Fruit fly (Drosophila melanogaster) whole organism, embryonic: ENCODE data around the gene RpS25.

Experiments
- Antp ChIP-seq: fragments of 200-800 bp; sonication (Bioruptor generic); optimal IDR thresholded peaks from 3 replicates; lab custom pipeline; 2016; ENCODE audit warnings: missing biosample characterization, missing genetic modification characterization
- Awh ChIP-seq: fragments of 200-800 bp; sonication (Bioruptor generic); IDR thresholded peaks from 2 replicates; pipeline ENCODE4, ENCODE4 v1.3.6; 2022; ENCODE audit warnings: missing biosample characterization, missing genetic modification characterization
- Bdp1 ChIP-seq: fragments of 200-800 bp; sonication (Bioruptor generic); optimal IDR thresholded peaks from 3 replicates; lab custom pipeline; 2016; ENCODE audit warnings: missing biosample characterization, missing genetic modification characterization
- CG11456 ChIP-seq: fragments of 200-800 bp; sonication (Bioruptor generic); IDR thresholded peaks from 3 replicates; pipeline ENCODE4 v1.3.6; 2022; ENCODE audit warnings: missing biosample characterization, missing genetic modification characterization
- CG12104 ChIP-seq: fragments of 200-800 bp; sonication (Bioruptor generic); optimal IDR thresholded peaks from 3 replicates; lab custom pipeline; 2016; ENCODE audit warnings: missing biosample characterization, missing genetic modification characterization
- CG13424 ChIP-seq: fragments of 200-800 bp; sonication (Bioruptor generic); optimal IDR thresholded peaks from 2 replicates; lab custom pipeline; 2019; ENCODE audit warnings: missing biosample characterization, mild to moderate bottlenecking, missing genetic modification characterization, moderate library complexity
- CG1529 ChIP-seq: fragments of 200-800 bp; sonication (Bioruptor generic); optimal IDR thresholded peaks from 3 replicates; lab custom pipeline; 2018; ENCODE audit warnings: missing biosample characterization, missing genetic modification characterization
- CG15514 ChIP-seq: fragments of 200-800 bp; sonication (Bioruptor generic); optimal IDR thresholded peaks from 3 replicates; lab custom pipeline; 2017; ENCODE audit warnings: missing biosample characterization, missing genetic modification characterization, mild to moderate bottlenecking, moderate library complexity, missing genetic modification reagents
- CG17802 ChIP-seq: fragments of 200-800 bp; sonication (Bioruptor generic); optimal IDR thresholded peaks from 2 replicates; lab custom pipeline; 2018; ENCODE audit warnings: missing biosample characterization, mild to moderate bottlenecking, missing genetic modification characterization, moderate library complexity
- CG1832 ChIP-seq: fragments of 200-800 bp; sonication (Bioruptor generic); optimal IDR thresholded peaks from 2 replicates; lab custom pipeline; 2017; ENCODE audit warnings: missing biosample characterization, mild to moderate bottlenecking, missing genetic modification characterization, inconsistent platforms
- CG31441 ChIP-seq: fragments of 200-800 bp; sonication (Bioruptor generic); IDR thresholded peaks from 2 replicates; pipeline ENCODE4 v1.3.6; 2022; ENCODE audit warnings: missing biosample characterization, missing genetic modification characterization
- CG33213 ChIP-seq: fragments of 200-800 bp; sonication (Bioruptor generic); optimal IDR thresholded peaks from 3 replicates; lab custom pipeline; 2016; ENCODE audit warnings: missing biosample characterization, missing genetic modification characterization
- CG3407 ChIP-seq: fragments of 200-800 bp; sonication (Bioruptor generic); optimal IDR thresholded peaks from 2 replicates; lab custom pipeline; 2018; ENCODE audit warnings: missing biosample characterization, mild to moderate bottlenecking, missing genetic modification characterization
- CG34422 ChIP-seq: fragments of 200-800 bp; sonication (Bioruptor generic); IDR thresholded peaks from 3 replicates; pipeline ENCODE4 v1.3.6; 2022; ENCODE audit warnings: missing biosample characterization, missing genetic modification characterization
- CG6683 ChIP-seq: fragments of 200-800 bp; sonication (Bioruptor generic); optimal IDR thresholded peaks from 2 replicates; lab custom pipeline; 2017; ENCODE audit warnings: missing biosample characterization, mild to moderate bottlenecking, missing genetic modification characterization, missing genetic modification reagents
- CG6765 ChIP-seq: fragments of 200-800 bp; sonication (Bioruptor generic); optimal IDR thresholded peaks from 3 replicates; lab custom pipeline; 2017; ENCODE audit warnings: missing biosample characterization, mild to moderate bottlenecking, missing genetic modification characterization
- CG8290 ChIP-seq, 3 experiments: fragments of 200-800 bp; sonication (Bioruptor generic); optimal IDR thresholded peaks; 2 replicates each; lab custom pipeline; 2016 to 2019; ENCODE audit warnings: missing biosample characterization in 3 of 3, missing genetic modification characterization in 3 of 3, mild to moderate bottlenecking in 2 of 3, moderate library complexity in 1 of 3
- CG8388 ChIP-seq: fragments of 200-800 bp; sonication (Bioruptor generic); optimal IDR thresholded peaks from 2 replicates; lab custom pipeline; 2019; ENCODE audit warnings: missing biosample characterization, mild to moderate bottlenecking, missing genetic modification characterization, moderate library complexity
- CG9817 ChIP-seq: fragments of 200-800 bp; sonication (Bioruptor generic); optimal IDR thresholded peaks from 2 replicates; lab custom pipeline; 2018; ENCODE audit warnings: missing biosample characterization, mild to moderate bottlenecking, missing genetic modification characterization, moderate library complexity
- CkIIα-i1 ChIP-seq: fragments of 200-800 bp; sonication (Bioruptor generic); IDR thresholded peaks from 2 replicates; pipeline ENCODE4 v1.3.6; 2022; ENCODE audit warnings: missing biosample characterization, missing genetic modification characterization
- D ChIP-seq, 2 experiments: fragments of 200-800 bp in 1 of 2; fragments of >200 bp in 1 of 2; sonication (Bioruptor generic) in 1 of 2; optimal IDR thresholded peaks; 2 replicates in 1 of 2; 3 replicates in 1 of 2; lab custom pipeline; 2017; ENCODE audit warnings: mild to moderate bottlenecking in 1 of 2, missing biosample characterization in 1 of 2, missing genetic modification characterization in 1 of 2, missing genetic modification reagents in 1 of 2
- Dbx ChIP-seq: fragments of 200-800 bp; sonication (Bioruptor generic); IDR thresholded peaks from 3 replicates; pipeline ENCODE4 v1.3.6; 2022; ENCODE audit warnings: missing biosample characterization, missing genetic modification characterization
- Eip74EF ChIP-seq, 2 experiments: fragments of 200-800 bp in 1 of 2; fragments of >200 bp in 1 of 2; sonication (Bioruptor generic) in 1 of 2; optimal IDR thresholded peaks; 2 replicates each; lab custom pipeline; 2017 to 2019; ENCODE audit warnings: missing biosample characterization in 2 of 2, missing genetic modification characterization in 2 of 2, mild to moderate bottlenecking in 1 of 2, moderate library complexity in 1 of 2
- Ets97D ChIP-seq: fragments of 200-800 bp; sonication (Bioruptor generic); optimal IDR thresholded peaks from 3 replicates; lab custom pipeline; 2016; ENCODE audit warnings: missing biosample characterization, missing genetic modification characterization
- HmgZ ChIP-seq: fragments of 200-800 bp; sonication (Bioruptor generic); optimal IDR thresholded peaks from 2 replicates; lab custom pipeline; 2018; ENCODE audit warnings: missing biosample characterization, mild to moderate bottlenecking, missing genetic modification characterization
- Meics ChIP-seq: fragments of 200-800 bp; sonication (Bioruptor generic); optimal IDR thresholded peaks from 2 replicates; lab custom pipeline; 2017; ENCODE audit warnings: missing biosample characterization, mild to moderate bottlenecking, missing genetic modification characterization
- Taf1 ChIP-seq: fragments of 200-800 bp; sonication (Bioruptor generic); IDR thresholded peaks from 2 replicates; pipeline ENCODE4 v1.3.6; 2022; ENCODE audit warnings: missing biosample characterization, missing genetic modification characterization
- bsh ChIP-seq, 2 experiments: fragments of 200-800 bp; sonication (Bioruptor generic); optimal IDR thresholded peaks; 2 replicates each; lab custom pipeline; 2017 to 2018; ENCODE audit warnings: mild to moderate bottlenecking in 2 of 2, missing biosample characterization in 2 of 2, missing genetic modification characterization in 2 of 2, moderate library complexity in 1 of 2
- cg ChIP-seq: fragments of 200-800 bp; sonication (Bioruptor generic); optimal IDR thresholded peaks from 3 replicates; lab custom pipeline; 2019; ENCODE audit warnings: missing biosample characterization, mild to moderate bottlenecking, missing genetic modification characterization, moderate library complexity
- croc ChIP-seq: fragments of 200-800 bp; sonication (Bioruptor generic); conservative IDR thresholded peaks from 3 replicates; pipeline ENCODE4 v1.3.6; 2022; ENCODE audit warnings: missing biosample characterization, missing genetic modification characterization
- crp ChIP-seq, 2 experiments: fragments of 200-800 bp; sonication (Bioruptor generic); optimal IDR thresholded peaks; 2 replicates in 1 of 2; 3 replicates in 1 of 2; lab custom pipeline; 2017; ENCODE audit warnings: missing biosample characterization in 2 of 2, missing genetic modification characterization in 2 of 2, mild to moderate bottlenecking in 1 of 2, moderate library complexity in 1 of 2
- da ChIP-seq: fragments of 200-800 bp; sonication (Bioruptor generic); optimal IDR thresholded peaks from 2 replicates; lab custom pipeline; 2016; ENCODE audit warnings: missing biosample characterization, missing genetic modification characterization
- dmrt99B ChIP-seq: fragments of 200-800 bp; sonication (Bioruptor generic); optimal IDR thresholded peaks from 2 replicates; lab custom pipeline; 2018; ENCODE audit warnings: missing biosample characterization, mild to moderate bottlenecking, missing genetic modification characterization, moderate library complexity
- en ChIP-seq: fragments of 200-800 bp; sonication (Bioruptor generic); optimal IDR thresholded peaks from 2 replicates; lab custom pipeline; 2016; ENCODE audit warnings: missing biosample characterization, missing genetic modification characterization
- gce ChIP-seq: fragments of 200-800 bp; sonication (Bioruptor generic); IDR thresholded peaks from 3 replicates; pipeline ENCODE4 v1.3.6; 2022; ENCODE audit warnings: missing biosample characterization, missing genetic modification characterization
- gcm ChIP-seq: fragments of 200-800 bp; sonication (Bioruptor generic); optimal IDR thresholded peaks from 2 replicates; lab custom pipeline; 2019; ENCODE audit warnings: missing biosample characterization, mild to moderate bottlenecking, missing genetic modification characterization, moderate library complexity
- gro ChIP-seq: fragments of 200-800 bp; sonication (Bioruptor generic); optimal IDR thresholded peaks from 2 replicates; lab custom pipeline; 2016; ENCODE audit warnings: missing biosample characterization, missing genetic modification characterization
- h ChIP-seq: fragments of >200 bp; optimal IDR thresholded peaks from 2 replicates; lab custom pipeline; 2017
- kni ChIP-seq: fragments of 200-800 bp; sonication (Bioruptor generic); optimal IDR thresholded peaks from 3 replicates; lab custom pipeline; 2017; ENCODE audit warnings: mild to moderate bottlenecking, missing biosample characterization, missing genetic modification reagents, missing genetic modification characterization
- lab ChIP-seq: fragments of 200-800 bp; sonication (Bioruptor generic); optimal IDR thresholded peaks from 3 replicates; lab custom pipeline; 2017; ENCODE audit warnings: missing biosample characterization, missing genetic modification characterization, mild to moderate bottlenecking, moderate library complexity, missing genetic modification reagents
- nom ChIP-seq: fragments of 200-800 bp; sonication (Bioruptor generic); optimal IDR thresholded peaks from 2 replicates; lab custom pipeline; 2017; ENCODE audit warnings: missing biosample characterization, missing genetic modification characterization, mild to moderate bottlenecking, moderate library complexity, missing genetic modification reagents
- peb ChIP-seq: fragments of 200-800 bp; sonication (Bioruptor generic); IDR thresholded peaks from 2 replicates; pipeline ENCODE4 v1.3.6; 2022; ENCODE audit warnings: missing biosample characterization, missing genetic modification characterization
- pita ChIP-seq: fragments of 200-800 bp; sonication (Bioruptor generic); optimal IDR thresholded peaks from 2 replicates; lab custom pipeline; 2017; ENCODE audit warnings: missing biosample characterization, mild to moderate bottlenecking, missing genetic modification characterization
- psq ChIP-seq: fragments of 200-800 bp; sonication (Bioruptor generic); optimal IDR thresholded peaks from 2 replicates; lab custom pipeline; 2017; ENCODE audit warnings: missing biosample characterization, missing genetic modification characterization
- tap ChIP-seq: fragments of 200-800 bp; optimal IDR thresholded peaks from 3 replicates; lab custom pipeline; 2019; ENCODE audit warnings: missing biosample characterization, mild to moderate bottlenecking, missing genetic modification characterization, moderate library complexity
- unc-4 ChIP-seq: fragments of 200-800 bp; sonication (Bioruptor generic); IDR thresholded peaks from 2 replicates; pipeline ENCODE4 v1.3.6; 2022; ENCODE audit warnings: missing biosample characterization, missing genetic modification characterization; ENCODE audit not compliant: partially characterized antibody
- zen ChIP-seq: fragments of 200-800 bp; sonication (Bioruptor generic); optimal IDR thresholded peaks from 3 replicates; lab custom pipeline; 2018; ENCODE audit warnings: missing biosample characterization, mild to moderate bottlenecking, missing genetic modification characterization, moderate library complexity

RpS25 gene

dm6 chr3R:11211291-11212061 is 4.6 kb downstream of the RpS25 start (continued):
- TF ChIP-seq unc-4 (GFP tag; lab: Robert Waterston, UW) (no peak), CG17802 (tag; lab: Kevin White, UChicago) (peak; percentile 38), lab (GFP tag; lab: Kevin White, UChicago) (peak; percentile 80), tap (tag; lab: Kevin White, UChicago) (peak; percentile 45), CG6765 (GFP tag; lab: Kevin White, UChicago) (peak; percentile 52), Meics (GFP tag; lab: Kevin White, UChicago) (peak; percentile 76), CG34422 (GFP tag; lab: Robert Waterston, UW) (peak; percentile 77), kni (peak; percentile 95), gcm (GFP tag; lab: Kevin White, UChicago) (peak; percentile 27), pita (GFP tag; lab: Kevin White, UChicago) (no peak), D (optimal IDR thresholded peaks at IDR 0.05; lab: Kevin White, UChicago) (no peak), D (GFP tag; optimal IDR thresholded peaks at IDR 0.05; lab: Kevin White, UChicago) (peak; percentile 25), CG3407 (peak; percentile 41), CG15514 (GFP tag; lab: Kevin White, UChicago) (peak; percentile 63), nom (GFP tag; lab: Kevin White, UChicago) (peak; percentile 1), Antp (GFP tag; lab: Kevin White, UChicago) (peak; percentile 65), gro (GFP tag; lab: Kevin White, UChicago) (peak; percentile 70), CG13424 (peak; percentile 63), dmrt99B (tag; lab: Kevin White, UChicago) (peak; percentile 74), CG11456 (GFP tag; lab: Robert Waterston, UW) (peak; percentile 86), HmgZ (tag; lab: Kevin White, UChicago) (peak; percentile 63), CG8290 (GFP tag; optimal IDR thresholded peaks at IDR 0.05; lab: Kevin White, UChicago) (peak; percentile 62), CG8290 (tag; optimal IDR thresholded peaks at IDR 0.05; lab: Kevin White, UChicago) (peak in 1 of 2 experiments; percentile 81), da (GFP tag; lab: Kevin White, UChicago) (peak; percentile 18), CG1529 (GFP tag; lab: Kevin White, UChicago) (peak; percentile 11), Bdp1 (GFP tag; lab: Kevin White, UChicago) (peak; percentile 8), Taf1 (GFP tag; lab: Robert Waterston, UW) (no peak; the same call in 1 of the 2 replicates), en (no peak), gce (GFP tag; lab: Robert Waterston, UW) (no peak), peb (GFP tag; lab: Robert Waterston, UW) (peak; percentile 45; the same call in 1 of the 2 replicates), Awh (GFP tag; lab: Robert Waterston, UW) (0 out of 2 replicates have a peak, but pooled peaks have one; percentile 11), crp (GFP tag; optimal IDR thresholded peaks at IDR 0.05; lab: Kevin White, UChicago) (no peak), psq (GFP tag; lab: Kevin White, UChicago) (peak; percentile 40), Eip74EF (GFP tag; optimal IDR thresholded peaks at IDR 0.05; lab: Kevin White, UChicago) (peak in 1 of 2 experiments; percentile 8), CG1832 (GFP tag; lab: Kevin White, UChicago) (peak; percentile 43), bsh (GFP tag; optimal IDR thresholded peaks at IDR 0.05; lab: Kevin White, UChicago) (peak in 1 of 2 experiments; percentile 69), CG33213 (GFP tag; lab: Kevin White, UChicago) (peak; percentile 64), CG6683 (GFP tag; lab: Kevin White, UChicago) (no peak), Ets97D (peak; percentile 30), zen (tag; lab: Kevin White, UChicago) (peak; percentile 53), CG12104 (no peak), CG9817 (tag; lab: Kevin White, UChicago) (peak; percentile 65), cg (GFP tag; lab: Kevin White, UChicago) (peak; percentile 23), croc (GFP tag; lab: Robert Waterston, UW) (peak; percentile 17; the same call in 1 of the 3 replicates), CkIIα-i1 (no peak), CG8388 (GFP tag; lab: Kevin White, UChicago) (peak; percentile 43), Dbx (GFP tag; lab: Robert Waterston, UW) (peak; percentile 78), h (no peak), CG31441 (peak; percentile 62)
